Fruit fly (Drosophila melanogaster): Measurements from ENCODE around the gene Dysb.

dm6 chr3L:18832195-18832594 lies 35.4 kb upstream of the Dysb start:
- TF ChIP-seq N (GFP tag; optimal IDR thresholded peaks at IDR 0.05), result no peak
- no peak for TF ChIP-seq Dfd (GFP tag; optimal IDR thresholded peaks at IDR 0.05)

Data from whole organism, wandering third instar larva.